Fruit fly (Drosophila melanogaster) whole organism, pupa: ENCODE data around the gene NELF-B.

Experiments
- CG10348 ChIP-seq: fragments of 200-800 bp; sonication (Bioruptor generic); IDR thresholded peaks from 2 replicates; pipeline ENCODE4 v1.3.6; 2022; ENCODE audit warnings: missing biosample characterization, missing genetic modification characterization
- CG12605 ChIP-seq: fragments of 200-800 bp; sonication (Bioruptor generic); IDR thresholded peaks from 2 replicates; pipeline ENCODE4 v1.3.6; 2022; ENCODE audit warnings: missing biosample characterization, missing genetic modification characterization
- CG13204 ChIP-seq: fragments of 200-800 bp; sonication (Bioruptor generic); optimal IDR thresholded peaks from 2 replicates; lab custom pipeline; 2018; ENCODE audit warnings: missing biosample characterization, mild to moderate bottlenecking, missing genetic modification characterization, moderate library complexity
- CG14655 ChIP-seq: fragments of 200-800 bp; sonication (Bioruptor generic); optimal IDR thresholded peaks from 3 replicates; lab custom pipeline; 2017; ENCODE audit warnings: mild to moderate bottlenecking, missing biosample characterization, missing genetic modification reagents, missing genetic modification characterization
- CG15710 ChIP-seq: fragments of 200-800 bp; sonication (Bioruptor generic); optimal IDR thresholded peaks from 2 replicates; lab custom pipeline; 2018; ENCODE audit warnings: missing biosample characterization, mild to moderate bottlenecking, missing genetic modification characterization, moderate library complexity
- CG17806 ChIP-seq: fragments of 200-800 bp; sonication (Bioruptor generic); optimal IDR thresholded peaks from 2 replicates; lab custom pipeline; 2018; ENCODE audit warnings: missing biosample characterization, mild to moderate bottlenecking, missing genetic modification characterization, moderate library complexity
- CG32121 ChIP-seq: fragments of 200-800 bp; sonication (Bioruptor generic); IDR thresholded peaks from 2 replicates; pipeline ENCODE4 v1.3.6; 2022; ENCODE audit warnings: missing biosample characterization, missing genetic modification characterization
- CG34367 ChIP-seq: fragments of 200-800 bp; sonication (Bioruptor generic); optimal IDR thresholded peaks from 2 replicates; lab custom pipeline; 2018; ENCODE audit warnings: missing biosample characterization, mild to moderate bottlenecking, missing genetic modification characterization
- CG4496 ChIP-seq: fragments of 200-800 bp; sonication (Bioruptor generic); IDR thresholded peaks from 3 replicates; pipeline ENCODE4 v1.3.6; 2022; ENCODE audit warnings: missing biosample characterization, missing genetic modification characterization
- CG8159 ChIP-seq: fragments of 200-800 bp; sonication (Bioruptor generic); optimal IDR thresholded peaks from 3 replicates; lab custom pipeline; 2018; ENCODE audit warnings: missing biosample characterization, mild to moderate bottlenecking, missing genetic modification characterization, moderate library complexity
- CG8301 ChIP-seq: fragments of 200-800 bp; sonication (Bioruptor generic); optimal IDR thresholded peaks from 2 replicates; lab custom pipeline; 2018; ENCODE audit warnings: missing biosample characterization, mild to moderate bottlenecking, missing genetic modification characterization
- CG9948 ChIP-seq: fragments of 200-800 bp; sonication (Bioruptor generic); optimal IDR thresholded peaks from 2 replicates; lab custom pipeline; 2018; ENCODE audit warnings: missing biosample characterization, mild to moderate bottlenecking, missing genetic modification characterization, moderate library complexity
- D1 ChIP-seq: fragments of 200-800 bp; sonication (Bioruptor generic); optimal IDR thresholded peaks from 2 replicates; lab custom pipeline; 2018; ENCODE audit warnings: missing biosample characterization, mild to moderate bottlenecking, missing genetic modification characterization, moderate library complexity
- EcR ChIP-seq: fragments of 200-800 bp; sonication (Bioruptor generic); optimal IDR thresholded peaks from 3 replicates; lab custom pipeline; 2019; ENCODE audit warnings: missing biosample characterization, missing genetic modification characterization, mild to moderate bottlenecking, moderate library complexity, missing genetic modification reagents
- Ets98B ChIP-seq: fragments of 200-800 bp; sonication (Bioruptor generic); IDR thresholded peaks from 2 replicates; pipeline ENCODE4 v1.3.6; 2022; ENCODE audit warnings: missing biosample characterization, missing genetic modification characterization
- Pif1A ChIP-seq: fragments of 200-800 bp; sonication (Bioruptor generic); optimal IDR thresholded peaks from 3 replicates; lab custom pipeline; 2016; ENCODE audit warnings: missing biosample characterization, missing genetic modification characterization
- Pif1B ChIP-seq: fragments of 200-800 bp; sonication (Bioruptor generic); optimal IDR thresholded peaks from 3 replicates; lab custom pipeline; 2016; ENCODE audit warnings: missing biosample characterization, missing genetic modification characterization
- Snoo ChIP-seq: fragments of 200-800 bp; sonication (Bioruptor generic); optimal IDR thresholded peaks from 3 replicates; lab custom pipeline; 2017; ENCODE audit warnings: missing biosample characterization, mild to moderate bottlenecking, missing genetic modification characterization, inconsistent platforms
- fd96Ca ChIP-seq: fragments of 200-800 bp; sonication (Bioruptor generic); IDR thresholded peaks from 3 replicates; pipeline ENCODE4 v1.3.6; 2022; ENCODE audit warnings: missing biosample characterization, missing genetic modification characterization
- gl ChIP-seq: fragments of 200-800 bp; sonication (Bioruptor generic); optimal IDR thresholded peaks from 2 replicates; lab custom pipeline; 2018; ENCODE audit warnings: missing biosample characterization, mild to moderate bottlenecking, missing genetic modification characterization
- rn ChIP-seq: fragments of 200-800 bp; sonication (Bioruptor generic); IDR thresholded peaks from 2 replicates; pipeline ENCODE4 v1.3.6; 2022; ENCODE audit warnings: missing biosample characterization, missing genetic modification characterization

The NELF-B gene

DNA sequence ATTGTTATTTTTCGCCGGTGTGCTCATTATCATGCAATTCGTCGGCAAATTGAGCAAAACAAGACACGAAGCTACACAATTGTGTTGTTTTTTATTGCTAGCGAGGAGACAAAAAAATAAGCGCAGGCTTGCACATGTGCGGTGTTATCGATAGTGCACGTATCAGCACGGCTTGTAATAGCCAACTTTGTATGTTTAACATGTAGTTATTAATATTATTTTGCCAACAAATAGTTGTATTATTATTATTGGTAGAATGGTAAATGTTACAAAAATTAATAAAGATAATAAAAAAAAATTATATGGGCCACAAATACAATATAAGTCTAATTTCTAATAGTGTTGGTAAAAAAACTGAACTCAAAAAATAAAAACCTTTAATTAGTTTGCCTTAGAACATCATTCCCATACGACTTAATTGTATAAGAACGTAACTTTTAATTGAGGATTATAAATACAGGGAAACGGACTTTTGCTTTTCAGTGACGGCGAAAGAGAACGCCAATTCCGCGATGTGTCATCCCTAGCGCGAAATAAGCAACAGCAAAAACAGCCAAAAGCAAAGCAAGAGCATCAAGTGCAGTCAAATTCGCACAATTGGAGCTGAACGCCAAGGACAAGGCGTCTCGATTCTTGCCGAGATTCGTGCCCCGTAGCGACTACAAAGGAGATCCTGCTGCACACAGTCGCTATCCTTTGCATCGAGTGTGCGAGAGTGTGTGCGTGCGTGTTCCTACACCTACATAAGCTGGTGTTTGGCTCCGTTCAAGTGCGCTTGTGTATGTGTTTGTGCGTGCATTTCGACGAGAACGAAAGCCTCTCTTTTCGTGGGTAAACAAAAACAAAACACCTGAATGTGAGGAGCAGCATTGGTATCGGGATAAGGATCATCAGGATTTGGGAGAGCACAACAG, at the start of gene NELF-B, which contains the start of gene CG12155:
Gene NELF-B, minus strand, starts transcription at position 111 of the 914 bp plus-strand sequence.
Gene CG12155, plus strand, starts transcription at position 505 of the 914 bp plus-strand sequence.
- TF ChIP-seq CG10348 (GFP tag; lab: Robert Waterston, UW) = no peak
- no peak for TF ChIP-seq CG32121 (GFP tag; lab: Robert Waterston, UW)
- peak; percentile 36 for TF ChIP-seq Snoo (tag; lab: Kevin White, UChicago)
- no peak for TF ChIP-seq CG14655
- TF ChIP-seq CG34367 (tag; lab: Kevin White, UChicago) = peak; percentile 5
- no peak for TF ChIP-seq CG8159
- TF ChIP-seq rn (GFP tag; lab: Robert Waterston, UW) = no peak
- TF ChIP-seq CG12605 (GFP tag; lab: Robert Waterston, UW) = no peak
- no peak for TF ChIP-seq gl (tag; lab: Kevin White, UChicago)
- TF ChIP-seq fd96Ca = no peak
- 0 out of 3 replicates have a peak, but pooled peaks have one; percentile 11 for TF ChIP-seq CG4496 (GFP tag; lab: Robert Waterston, UW)
- no peak for TF ChIP-seq Pif1A (GFP tag; lab: Kevin White, UChicago)
- TF ChIP-seq D1 (tag; lab: Kevin White, UChicago) = no peak
- peak; percentile 6 for TF ChIP-seq CG9948
- TF ChIP-seq Pif1B = no peak
- TF ChIP-seq EcR (GFP tag; lab: Kevin White, UChicago) = no peak
- TF ChIP-seq Ets98B (GFP tag; lab: Robert Waterston, UW) = no peak
- TF ChIP-seq CG13204 (GFP tag; lab: Kevin White, UChicago) = no peak
- TF ChIP-seq CG17806 (tag; lab: Kevin White, UChicago) = no peak
- TF ChIP-seq CG15710 (tag; lab: Kevin White, UChicago) = peak; percentile 53
- no peak for TF ChIP-seq CG8301 (tag; lab: Kevin White, UChicago)

DNA sequence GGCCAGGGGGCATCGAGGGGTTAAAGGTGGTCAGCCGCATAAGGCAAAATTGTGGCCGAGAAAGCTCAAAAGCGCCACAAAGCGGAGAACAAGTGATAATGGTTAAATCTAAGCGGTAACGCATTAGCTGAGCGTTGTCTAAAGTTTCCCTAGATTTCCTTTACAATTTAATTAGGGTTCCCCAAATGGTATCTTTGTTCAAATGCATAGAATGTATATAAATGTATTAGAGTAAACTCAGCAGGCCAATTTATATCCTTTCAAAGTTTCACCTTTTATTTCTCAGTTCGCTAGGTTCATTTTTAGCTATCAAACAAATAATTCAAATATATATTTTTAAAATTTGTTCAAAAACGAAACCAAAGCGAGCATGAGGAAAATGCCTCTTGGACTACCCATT, 49.7 kb upstream of the NELF-B start, which contains the start of gene CG32718:
Gene CG32718, plus strand, starts transcription at position 301 of the 400 bp plus-strand sequence.
- TF ChIP-seq Snoo (tag; lab: Kevin White, UChicago) = no peak
- no peak for TF ChIP-seq Pif1A (GFP tag; lab: Kevin White, UChicago)
- TF ChIP-seq CG8301 (tag; lab: Kevin White, UChicago) = no peak
- TF ChIP-seq gl (tag; lab: Kevin White, UChicago) = no peak
- TF ChIP-seq D1 (tag; lab: Kevin White, UChicago) = no peak
- TF ChIP-seq fd96Ca = no peak
- TF ChIP-seq CG8159 = no peak
- no peak for TF ChIP-seq CG34367 (tag; lab: Kevin White, UChicago)
- TF ChIP-seq CG9948 = no peak
- TF ChIP-seq Ets98B (GFP tag; lab: Robert Waterston, UW) = no peak
- no peak for TF ChIP-seq CG14655
- no peak for TF ChIP-seq Pif1B

- TF ChIP-seq CG9948 (no peak), CG14655 (no peak), EcR (GFP tag; lab: Kevin White, UChicago) (no peak), CG10348 (GFP tag; lab: Robert Waterston, UW) (no peak), CG13204 (GFP tag; lab: Kevin White, UChicago) (no peak), CG8301 (tag; lab: Kevin White, UChicago) (no peak), D1 (tag; lab: Kevin White, UChicago) (no peak), CG8159 (no peak)
Measured at dm6 chrX:7768147-7768787, 40.1 kb upstream of the NELF-B start, which contains the start of gene CG34338. Gene CG34338, plus strand, starts transcription at chrX:7768737.

DNA sequence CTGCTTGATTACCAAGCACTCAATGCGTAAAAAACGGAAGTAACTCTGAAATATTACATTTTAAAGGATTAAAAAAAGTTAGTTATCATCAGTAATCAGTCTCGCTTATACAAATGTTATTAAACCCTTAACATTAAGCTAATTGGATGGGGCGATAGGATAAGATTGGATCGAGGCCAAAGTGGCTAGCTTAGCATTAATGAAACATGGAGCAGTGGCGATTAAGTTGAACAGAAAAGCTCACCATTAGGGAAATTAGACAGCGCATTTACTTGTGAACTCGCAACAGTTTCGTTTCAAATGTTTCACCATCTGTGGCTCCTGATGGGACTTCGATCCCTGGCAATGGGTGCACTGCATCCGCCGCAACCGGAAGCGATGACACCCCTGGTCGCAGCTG, 36.5 kb upstream of the NELF-B start, which contains the start of gene Ir7a:
Gene Ir7a, plus strand, starts transcription at position 301 of the 400 bp plus-strand sequence.
- no peak for TF ChIP-seq gl (tag; lab: Kevin White, UChicago)
- TF ChIP-seq CG8301 (tag; lab: Kevin White, UChicago) = no peak
- no peak for TF ChIP-seq D1 (tag; lab: Kevin White, UChicago)
- TF ChIP-seq CG15710 (tag; lab: Kevin White, UChicago) = no peak
- no peak for TF ChIP-seq CG34367 (tag; lab: Kevin White, UChicago)
- no peak for TF ChIP-seq CG32121 (GFP tag; lab: Robert Waterston, UW)
- no peak for TF ChIP-seq CG14655
- TF ChIP-seq Ets98B (GFP tag; lab: Robert Waterston, UW) = no peak
- TF ChIP-seq, all 21 proteins: peak for 0

DNA sequence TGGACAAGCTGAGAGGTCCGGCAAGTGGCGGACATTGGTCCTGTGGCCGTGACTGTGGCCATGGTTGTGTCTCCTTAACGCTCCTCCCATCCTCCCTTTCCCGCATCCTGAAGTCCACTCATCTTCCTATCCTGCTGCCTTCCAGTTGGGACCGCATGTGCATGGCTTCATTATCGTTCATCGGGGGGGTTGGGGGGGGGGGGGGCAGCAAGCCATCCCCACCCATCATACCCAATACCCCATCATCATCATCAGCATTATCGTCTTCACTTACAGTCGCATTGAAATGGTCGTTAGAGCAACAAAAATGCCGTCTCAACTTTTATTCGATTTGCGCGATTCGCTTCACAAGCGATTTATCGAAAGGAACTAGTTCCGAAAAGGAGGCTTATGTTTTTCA, 18.2 kb upstream of the NELF-B start:
- TF ChIP-seq rn (GFP tag; lab: Robert Waterston, UW) (no peak), CG8159 (no peak), gl (tag; lab: Kevin White, UChicago) (no peak), Ets98B (GFP tag; lab: Robert Waterston, UW) (no peak), CG14655 (no peak), Pif1B (no peak), Snoo (tag; lab: Kevin White, UChicago) (no peak), CG32121 (GFP tag; lab: Robert Waterston, UW) (no peak), CG10348 (GFP tag; lab: Robert Waterston, UW) (no peak), fd96Ca (no peak)
